Fruit fly (Drosophila melanogaster) whole organism, embryonic: ENCODE data around the gene Mdh2.

ENCODE experiments used
- CG10267 ChIP-seq: fragments of 200-800 bp; sonication (Bioruptor generic); optimal IDR thresholded peaks from 2 replicates; lab custom pipeline; 2018; ENCODE audit warnings: missing biosample characterization, mild to moderate bottlenecking, missing genetic modification characterization, moderate library complexity
- CG10543 ChIP-seq: fragments of 200-800 bp; sonication (Bioruptor generic); optimal IDR thresholded peaks from 3 replicates; lab custom pipeline; 2017; ENCODE audit warnings: missing biosample characterization, mild to moderate bottlenecking, missing genetic modification characterization, moderate library complexity
- CG11398 ChIP-seq: fragments of 200-800 bp; sonication (Bioruptor generic); optimal IDR thresholded peaks from 2 replicates; lab custom pipeline; 2016; ENCODE audit warnings: missing biosample characterization, missing genetic modification characterization
- CG12769 ChIP-seq: fragments of 200-800 bp; sonication (Bioruptor generic); optimal IDR thresholded peaks from 2 replicates; lab custom pipeline; 2019; ENCODE audit warnings: missing biosample characterization, mild to moderate bottlenecking, missing genetic modification characterization, moderate library complexity
- CG13624 ChIP-seq: fragments of 200-800 bp; sonication (Bioruptor generic); optimal IDR thresholded peaks from 2 replicates; lab custom pipeline; 2016; ENCODE audit warnings: missing biosample characterization, missing genetic modification characterization
- CG14965 ChIP-seq: fragments of 200-800 bp; sonication (Bioruptor generic); optimal IDR thresholded peaks from 2 replicates; lab custom pipeline; 2016; ENCODE audit warnings: missing biosample characterization, missing genetic modification characterization, borderline replicate concordance
- CG15514 ChIP-seq: fragments of 200-800 bp; sonication (Bioruptor generic); optimal IDR thresholded peaks from 3 replicates; lab custom pipeline; 2017; ENCODE audit warnings: missing biosample characterization, missing genetic modification characterization, mild to moderate bottlenecking, moderate library complexity, missing genetic modification reagents
- CG15601 ChIP-seq: fragments of 200-800 bp; sonication (Bioruptor generic); optimal IDR thresholded peaks from 3 replicates; lab custom pipeline; 2019; ENCODE audit warnings: missing biosample characterization, mild to moderate bottlenecking, missing genetic modification characterization, moderate library complexity
- CG17361 ChIP-seq: fragments of 200-800 bp; sonication (Bioruptor generic); IDR thresholded peaks from 3 replicates; pipeline ENCODE4 v1.3.6; 2022; ENCODE audit warnings: missing biosample characterization, missing genetic modification characterization
- CG17385 ChIP-seq: fragments of 200-800 bp; sonication (Bioruptor generic); optimal IDR thresholded peaks from 3 replicates; lab custom pipeline; 2018; ENCODE audit warnings: missing biosample characterization, mild to moderate bottlenecking, missing genetic modification characterization
- CG17568 ChIP-seq: fragments of 200-800 bp; sonication (Bioruptor generic); optimal IDR thresholded peaks from 2 replicates; lab custom pipeline; 2018; ENCODE audit warnings: missing biosample characterization, mild to moderate bottlenecking, missing genetic modification characterization, moderate library complexity
- CG17829 ChIP-seq: fragments of 200-800 bp; optimal IDR thresholded peaks from 2 replicates; lab custom pipeline; 2019; ENCODE audit warnings: missing biosample characterization, mild to moderate bottlenecking, missing genetic modification characterization, moderate library complexity
- CG18262 ChIP-seq: fragments of 200-800 bp; optimal IDR thresholded peaks from 3 replicates; lab custom pipeline; 2019; ENCODE audit warnings: missing biosample characterization, mild to moderate bottlenecking, missing genetic modification characterization, moderate library complexity
- CG33213 ChIP-seq: fragments of 200-800 bp; sonication (Bioruptor generic); optimal IDR thresholded peaks from 3 replicates; lab custom pipeline; 2016; ENCODE audit warnings: missing biosample characterization, missing genetic modification characterization
- CG3847 ChIP-seq: fragments of 200-800 bp; sonication (Bioruptor generic); IDR thresholded peaks from 2 replicates; pipeline ENCODE4 v1.3.6; 2022; ENCODE audit warnings: missing biosample characterization, missing genetic modification characterization
- CG4360 ChIP-seq: fragments of 200-800 bp; sonication (Bioruptor generic); IDR thresholded peaks from 2 replicates; pipeline ENCODE4 v1.3.6; 2022; ENCODE audit warnings: missing biosample characterization, missing genetic modification characterization
- CG4854 ChIP-seq: fragments of 200-800 bp; sonication (Bioruptor generic); optimal IDR thresholded peaks from 2 replicates; lab custom pipeline; 2016; ENCODE audit warnings: missing biosample characterization, missing genetic modification characterization, inconsistent platforms
- CG6654 ChIP-seq: fragments of 200-800 bp; sonication (Bioruptor generic); optimal IDR thresholded peaks from 2 replicates; lab custom pipeline; 2017; ENCODE audit warnings: missing biosample characterization, mild to moderate bottlenecking, missing genetic modification characterization
- CG7745 ChIP-seq: fragments of 200-800 bp; sonication (Bioruptor generic); optimal IDR thresholded peaks from 2 replicates; lab custom pipeline; 2018; ENCODE audit warnings: missing biosample characterization, mild to moderate bottlenecking, missing genetic modification characterization, moderate library complexity
- CG9727 ChIP-seq: fragments of 200-800 bp; sonication (Bioruptor generic); optimal IDR thresholded peaks from 3 replicates; lab custom pipeline; 2017; ENCODE audit warnings: missing biosample characterization, mild to moderate bottlenecking, missing genetic modification characterization
- CG9876 ChIP-seq: fragments of 200-800 bp; sonication (Bioruptor generic); optimal IDR thresholded peaks from 2 replicates; lab custom pipeline; 2016; ENCODE audit warnings: missing biosample characterization, missing genetic modification characterization
- Gsc ChIP-seq: fragments of 200-800 bp; sonication (Bioruptor generic); IDR thresholded peaks from 2 replicates; pipeline ENCODE4 v1.3.6; 2022; ENCODE audit warnings: missing biosample characterization, missing genetic modification characterization
- HLH3B ChIP-seq: fragments of 200-800 bp; sonication (Bioruptor generic); IDR thresholded peaks from 2 replicates; pipeline ENCODE4 v1.3.6; 2022; ENCODE audit warnings: missing biosample characterization, missing genetic modification characterization
- HLH54F ChIP-seq: fragments of 200-800 bp; sonication (Bioruptor generic); optimal IDR thresholded peaks from 3 replicates; lab custom pipeline; 2016; ENCODE audit warnings: missing biosample characterization, missing genetic modification characterization
- Max ChIP-seq: fragments of 200-800 bp; sonication (Bioruptor generic); optimal IDR thresholded peaks from 2 replicates; lab custom pipeline; 2016; ENCODE audit warnings: missing biosample characterization, mild to moderate bottlenecking, missing genetic modification characterization
- NC2β ChIP-seq: fragments of 200-800 bp; sonication (Bioruptor generic); optimal IDR thresholded peaks from 2 replicates; lab custom pipeline; 2016; ENCODE audit warnings: missing biosample characterization, missing genetic modification characterization
- Optix ChIP-seq: fragments of 200-800 bp; sonication (Bioruptor generic); IDR thresholded peaks from 3 replicates; pipeline ENCODE4 v1.3.6; 2022; ENCODE audit warnings: missing biosample characterization, missing genetic modification characterization
- Ptx1 ChIP-seq: fragments of 200-800 bp; sonication (Bioruptor generic); IDR thresholded peaks from 2 replicates; pipeline ENCODE4 v1.3.6; 2022; ENCODE audit warnings: missing biosample characterization, missing genetic modification characterization
- Rfx ChIP-seq: fragments of 200-800 bp; sonication (Bioruptor generic); IDR thresholded peaks from 2 replicates; pipeline ENCODE4 v1.3.6; 2022; ENCODE audit warnings: missing biosample characterization, missing genetic modification characterization
- Sry-δ ChIP-seq: fragments of 200-800 bp; sonication (Bioruptor generic); optimal IDR thresholded peaks from 2 replicates; lab custom pipeline; 2016; ENCODE audit warnings: missing biosample characterization, missing genetic modification characterization
- al ChIP-seq: fragments of 200-800 bp; sonication (Bioruptor generic); IDR thresholded peaks from 2 replicates; pipeline ENCODE4 v1.3.6; 2022; ENCODE audit warnings: missing biosample characterization, missing genetic modification characterization
- ap ChIP-seq: fragments of 200-800 bp; sonication (Bioruptor generic); IDR thresholded peaks from 2 replicates; pipeline ENCODE4 v1.3.6; 2022; ENCODE audit warnings: missing biosample characterization, missing genetic modification characterization
- bcd ChIP-seq: fragments of 200-800 bp; sonication (Bioruptor generic); optimal IDR thresholded peaks from 2 replicates; lab custom pipeline; 2017; ENCODE audit warnings: missing biosample characterization, mild to moderate bottlenecking, missing genetic modification characterization
- crp ChIP-seq, 2 experiments: fragments of 200-800 bp; sonication (Bioruptor generic); optimal IDR thresholded peaks; 2 replicates in 1 of 2; 3 replicates in 1 of 2; lab custom pipeline; 2017; ENCODE audit warnings: missing biosample characterization in 2 of 2, missing genetic modification characterization in 2 of 2, mild to moderate bottlenecking in 1 of 2, moderate library complexity in 1 of 2
- ems ChIP-seq: fragments of 200-800 bp; sonication (Bioruptor generic); optimal IDR thresholded peaks from 3 replicates; lab custom pipeline; 2016; ENCODE audit warnings: missing biosample characterization, missing genetic modification characterization
- fd96Cb ChIP-seq: fragments of 200-800 bp; sonication (Bioruptor generic); optimal IDR thresholded peaks from 2 replicates; lab custom pipeline; 2018; ENCODE audit warnings: missing biosample characterization, mild to moderate bottlenecking, missing genetic modification characterization, moderate library complexity
- gce ChIP-seq: fragments of 200-800 bp; sonication (Bioruptor generic); IDR thresholded peaks from 3 replicates; pipeline ENCODE4 v1.3.6; 2022; ENCODE audit warnings: missing biosample characterization, missing genetic modification characterization
- gfzf ChIP-seq: fragments of 200-800 bp; sonication (Bioruptor generic); optimal IDR thresholded peaks from 2 replicates; lab custom pipeline; 2016; ENCODE audit warnings: missing biosample characterization, mild to moderate bottlenecking, missing genetic modification characterization, moderate library complexity
- gt ChIP-seq: fragments of 200-800 bp; sonication (Bioruptor generic); IDR thresholded peaks from 2 replicates; pipeline ENCODE4 v1.3.6; 2022; ENCODE audit warnings: missing biosample characterization, missing genetic modification characterization
- lilli ChIP-seq: fragments of 200-800 bp; sonication (Bioruptor generic); optimal IDR thresholded peaks from 3 replicates; lab custom pipeline; 2016; ENCODE audit warnings: missing biosample characterization, missing genetic modification characterization
- luna ChIP-seq: fragments of 200-800 bp; sonication (Bioruptor generic); optimal IDR thresholded peaks from 2 replicates; lab custom pipeline; 2016; ENCODE audit warnings: missing biosample characterization, missing genetic modification characterization
- nau ChIP-seq: fragments of 200-800 bp; sonication (Bioruptor generic); optimal IDR thresholded peaks from 3 replicates; lab custom pipeline; 2017; ENCODE audit warnings: missing biosample characterization, mild to moderate bottlenecking, missing genetic modification characterization, missing genetic modification reagents
- nerfin-2 ChIP-seq: fragments of 200-800 bp; sonication (Bioruptor generic); IDR thresholded peaks from 2 replicates; pipeline ENCODE4 v1.3.6; 2022; ENCODE audit warnings: missing biosample characterization, missing genetic modification characterization; ENCODE audit not compliant: partially characterized antibody
- prd ChIP-seq, 3 experiments: fragments of >200 bp in 2 of 3; fragments of 200-800 bp in 1 of 3; sonication (Bioruptor generic) in 1 of 3; optimal IDR thresholded peaks in 2 of 3; IDR thresholded peaks in 1 of 3; 2 replicates in 2 of 3; 3 replicates in 1 of 3; pipeline versions ENCODE4 v1.3.6 to Lab custom; 2017 to 2022; ENCODE audit warnings: missing biosample characterization in 1 of 3, missing genetic modification characterization in 1 of 3
- pzg ChIP-seq: fragments of 200-800 bp; sonication (Bioruptor generic); optimal IDR thresholded peaks from 3 replicates; lab custom pipeline; 2018; ENCODE audit warnings: missing biosample characterization, mild to moderate bottlenecking, missing genetic modification characterization, moderate library complexity
- ro ChIP-seq: fragments of 200-800 bp; sonication (Bioruptor generic); IDR thresholded peaks from 2 replicates; pipeline ENCODE4 v1.3.6; 2022; ENCODE audit warnings: missing biosample characterization, missing genetic modification characterization
- sc ChIP-seq, 3 experiments: fragments of >200 bp in 2 of 3; fragments of 200-800 bp in 1 of 3; sonication (Bioruptor generic) in 1 of 3; optimal IDR thresholded peaks; 2 replicates in 2 of 3; 3 replicates in 1 of 3; lab custom pipeline; 2017; ENCODE audit warnings: mild to moderate bottlenecking in 1 of 3, missing biosample characterization in 1 of 3, missing genetic modification characterization in 1 of 3, missing genetic modification reagents in 1 of 3
- seq ChIP-seq: fragments of 200-800 bp; sonication (Bioruptor generic); IDR thresholded peaks from 2 replicates; pipeline ENCODE4 v1.3.6; 2022; ENCODE audit warnings: missing biosample characterization, missing genetic modification characterization
- zen ChIP-seq: fragments of 200-800 bp; sonication (Bioruptor generic); optimal IDR thresholded peaks from 3 replicates; lab custom pipeline; 2018; ENCODE audit warnings: missing biosample characterization, mild to moderate bottlenecking, missing genetic modification characterization, moderate library complexity

Mdh2 gene

dm6 chr3R:18199177-18199884 lies 26.9 kb upstream of the Mdh2 start, which contains the start of the genes Ssdp and CG7985 (continued):
- TF ChIP-seq al: no peak
- peak; percentile 8 for TF ChIP-seq CG10267 (tag; lab: Kevin White, UChicago)
- peak; percentile 87 for TF ChIP-seq pzg
- no peak for TF ChIP-seq ems (GFP tag; lab: Kevin White, UChicago)
- TF ChIP-seq CG11398 (GFP tag; lab: Kevin White, UChicago): no peak
- TF ChIP-seq ap (GFP tag; lab: Robert Waterston, UW): no peak
- TF ChIP-seq HLH54F (GFP tag; lab: Kevin White, UChicago): no peak
- TF ChIP-seq gt (GFP tag; lab: Robert Waterston, UW): no peak
- TF ChIP-seq luna: no peak
- no peak for TF ChIP-seq HLH3B
- TF ChIP-seq Rfx (GFP tag; lab: Robert Waterston, UW): no peak
- TF ChIP-seq nerfin-2 (GFP tag; lab: Robert Waterston, UW): no peak
- no peak for TF ChIP-seq CG9727 (GFP tag; lab: Kevin White, UChicago)
- TF ChIP-seq nau (GFP tag; lab: Kevin White, UChicago): no peak
- TF ChIP-seq NC2β: no peak
- peak; percentile 26 for TF ChIP-seq bcd (GFP tag; lab: Kevin White, UChicago)
- TF ChIP-seq Gsc: no peak
- no peak for TF ChIP-seq CG12769
- peak; percentile 81 for TF ChIP-seq gfzf (GFP tag; lab: Kevin White, UChicago)
- no peak for TF ChIP-seq CG17361 (GFP tag; lab: Robert Waterston, UW)
- peak; percentile 46 for TF ChIP-seq CG4854 (GFP tag; lab: Kevin White, UChicago)
- no peak for TF ChIP-seq prd (optimal IDR thresholded peaks at IDR 0.05; lab: Kevin White, UChicago)
- TF ChIP-seq prd (GFP tag; IDR thresholded peaks at IDR 0.05; lab: Robert Waterston, UW): no peak
- peak; percentile 27 for TF ChIP-seq Sry-δ (GFP tag; lab: Kevin White, UChicago)
- TF ChIP-seq fd96Cb (tag; lab: Kevin White, UChicago): no peak
- no peak for TF ChIP-seq ro (GFP tag; lab: Robert Waterston, UW)
- TF ChIP-seq seq (GFP tag; lab: Robert Waterston, UW): no peak
- no peak for TF ChIP-seq CG17568 (GFP tag; lab: Kevin White, UChicago)
- peak; percentile 97 for TF ChIP-seq CG17385
- no peak for TF ChIP-seq CG9876 (GFP tag; lab: Kevin White, UChicago)
- no peak for TF ChIP-seq CG7745
- no peak for TF ChIP-seq CG3847 (GFP tag; lab: Robert Waterston, UW)
- peak; percentile 24 for TF ChIP-seq Max (GFP tag; lab: Kevin White, UChicago)
- TF ChIP-seq CG33213 (GFP tag; lab: Kevin White, UChicago): peak; percentile 20
- TF ChIP-seq zen: no peak
- no peak for TF ChIP-seq CG4360
- TF ChIP-seq sc (optimal IDR thresholded peaks at IDR 0.05; lab: Kevin White, UChicago): no peak
- no peak for TF ChIP-seq sc (GFP tag; optimal IDR thresholded peaks at IDR 0.05; lab: Kevin White, UChicago)
- TF ChIP-seq Ptx1: no peak
- no peak for TF ChIP-seq Optix (GFP tag; lab: Robert Waterston, UW)
- TF ChIP-seq CG18262 (tag; lab: Kevin White, UChicago): no peak
- no peak for TF ChIP-seq gce (GFP tag; lab: Robert Waterston, UW)
- TF ChIP-seq CG13624: no peak
- TF ChIP-seq CG15514: peak; percentile 60
- TF ChIP-seq lilli (GFP tag; lab: Kevin White, UChicago): no peak
- TF ChIP-seq CG14965 (GFP tag; lab: Kevin White, UChicago): no peak
- no peak for TF ChIP-seq CG6654 (GFP tag; lab: Kevin White, UChicago)
- TF ChIP-seq CG15601 (tag; lab: Kevin White, UChicago): no peak
- TF ChIP-seq CG10543 (GFP tag; lab: Kevin White, UChicago): no peak
- TF ChIP-seq CG17829 (tag; lab: Kevin White, UChicago): no peak
- TF ChIP-seq crp (GFP tag; optimal IDR thresholded peaks at IDR 0.05; lab: Kevin White, UChicago): no peak
